Fruit fly (Drosophila melanogaster) whole organism, embryonic: Measurements from ENCODE around the gene CG14207.

Experiments used
- Abd-B ChIP-seq: fragments of 200-800 bp; sonication (Bioruptor generic); optimal IDR thresholded peaks from 2 replicates; lab custom pipeline; 2018; ENCODE audit warnings: missing biosample characterization, mild to moderate bottlenecking, missing genetic modification characterization, moderate library complexity
- Blimp-1 ChIP-seq: fragments of 200-800 bp; sonication (Bioruptor generic); optimal IDR thresholded peaks from 3 replicates; lab custom pipeline; 2018; ENCODE audit warnings: missing biosample characterization, missing genetic modification characterization, mild to moderate bottlenecking, moderate library complexity, missing genetic modification reagents
- CG1024 ChIP-seq: fragments of 200-800 bp; sonication (Bioruptor generic); IDR thresholded peaks from 2 replicates; pipeline ENCODE4 v1.3.6; 2022; ENCODE audit warnings: missing biosample characterization, missing genetic modification characterization
- CG10274 ChIP-seq: fragments of 200-800 bp; sonication (Bioruptor generic); optimal IDR thresholded peaks from 3 replicates; lab custom pipeline; 2017; ENCODE audit warnings: missing biosample characterization, mild to moderate bottlenecking, missing genetic modification characterization
- CG10565 ChIP-seq: fragments of 200-800 bp; sonication (Bioruptor generic); optimal IDR thresholded peaks from 3 replicates; lab custom pipeline; 2016; ENCODE audit warnings: missing biosample characterization, mild to moderate bottlenecking, missing genetic modification characterization
- CG11398 ChIP-seq: fragments of 200-800 bp; sonication (Bioruptor generic); optimal IDR thresholded peaks from 2 replicates; lab custom pipeline; 2016; ENCODE audit warnings: missing biosample characterization, missing genetic modification characterization
- CG11696 ChIP-seq: fragments of 200-800 bp; sonication (Bioruptor generic); IDR thresholded peaks from 2 replicates; pipeline ENCODE4 v1.3.6; 2022; ENCODE audit warnings: missing biosample characterization, missing genetic modification characterization
- CG1233 ChIP-seq: fragments of 200-800 bp; sonication (Bioruptor generic); optimal IDR thresholded peaks from 4 replicates; lab custom pipeline; 2018; ENCODE audit warnings: missing biosample characterization, mild to moderate bottlenecking, missing genetic modification characterization
- CG13624 ChIP-seq: fragments of 200-800 bp; sonication (Bioruptor generic); optimal IDR thresholded peaks from 2 replicates; lab custom pipeline; 2016; ENCODE audit warnings: missing biosample characterization, missing genetic modification characterization
- CG13775 ChIP-seq: fragments of 200-800 bp; sonication (Bioruptor generic); optimal IDR thresholded peaks from 3 replicates; lab custom pipeline; 2017; ENCODE audit warnings: missing biosample characterization, mild to moderate bottlenecking, missing genetic modification characterization
- CG15514 ChIP-seq: fragments of 200-800 bp; sonication (Bioruptor generic); optimal IDR thresholded peaks from 3 replicates; lab custom pipeline; 2017; ENCODE audit warnings: missing biosample characterization, missing genetic modification characterization, mild to moderate bottlenecking, moderate library complexity, missing genetic modification reagents
- CG2116 ChIP-seq: fragments of 200-800 bp; sonication (Bioruptor generic); optimal IDR thresholded peaks from 3 replicates; lab custom pipeline; 2018; ENCODE audit warnings: missing biosample characterization, mild to moderate bottlenecking, missing genetic modification characterization
- CG2199 ChIP-seq: fragments of 200-800 bp; sonication (Bioruptor generic); IDR thresholded peaks from 3 replicates; pipeline ENCODE4 v1.3.6; 2022; ENCODE audit warnings: missing biosample characterization, missing genetic modification characterization
- CG32767 ChIP-seq: fragments of 200-800 bp; sonication (Bioruptor generic); IDR thresholded peaks from 2 replicates; pipeline ENCODE4 v1.3.6; 2022; ENCODE audit warnings: missing biosample characterization, missing genetic modification characterization
- CG34376 ChIP-seq: fragments of 200-800 bp; sonication (Bioruptor generic); optimal IDR thresholded peaks from 2 replicates; lab custom pipeline; 2018; ENCODE audit warnings: missing biosample characterization, mild to moderate bottlenecking, missing genetic modification characterization
- CG3838 ChIP-seq: fragments of 200-800 bp; sonication (Bioruptor generic); optimal IDR thresholded peaks from 3 replicates; lab custom pipeline; 2016; ENCODE audit warnings: missing biosample characterization, missing genetic modification characterization
- CG3995 ChIP-seq: fragments of 200-800 bp; sonication (Bioruptor generic); optimal IDR thresholded peaks from 3 replicates; lab custom pipeline; 2016; ENCODE audit warnings: missing biosample characterization, missing genetic modification characterization
- CG7357 ChIP-seq: fragments of 200-800 bp; sonication (Bioruptor generic); IDR thresholded peaks from 3 replicates; pipeline ENCODE4 v1.3.6; 2022; ENCODE audit warnings: missing biosample characterization, missing genetic modification characterization
- CG9609 ChIP-seq: fragments of 200-800 bp; sonication (Bioruptor generic); optimal IDR thresholded peaks from 3 replicates; lab custom pipeline; 2016; ENCODE audit warnings: missing biosample characterization, missing genetic modification characterization
- CTCF ChIP-seq: fragments of 200-800 bp; sonication (Bioruptor generic); optimal IDR thresholded peaks from 2 replicates; lab custom pipeline; 2017; ENCODE audit warnings: missing biosample characterization, mild to moderate bottlenecking, missing genetic modification characterization, moderate library complexity
- Dip3 ChIP-seq: fragments of 200-800 bp; sonication (Bioruptor generic); optimal IDR thresholded peaks from 3 replicates; lab custom pipeline; 2016; ENCODE audit warnings: missing biosample characterization, missing genetic modification characterization
- HLHmδ ChIP-seq: fragments of 200-800 bp; sonication (Bioruptor generic); optimal IDR thresholded peaks from 2 replicates; lab custom pipeline; 2018; ENCODE audit warnings: missing biosample characterization, mild to moderate bottlenecking, missing genetic modification characterization, moderate library complexity
- Hmr ChIP-seq: fragments of 200-800 bp; sonication (Bioruptor generic); optimal IDR thresholded peaks from 3 replicates; lab custom pipeline; 2017; ENCODE audit warnings: mild to moderate bottlenecking, missing biosample characterization, missing genetic modification reagents, missing genetic modification characterization
- Hmx ChIP-seq: fragments of 200-800 bp; sonication (Bioruptor generic); optimal IDR thresholded peaks from 2 replicates; lab custom pipeline; 2016; ENCODE audit warnings: missing biosample characterization, missing genetic modification characterization
- Hr3 ChIP-seq: fragments of 200-800 bp; sonication (Bioruptor generic); optimal IDR thresholded peaks from 3 replicates; lab custom pipeline; 2016; ENCODE audit warnings: missing biosample characterization, missing genetic modification characterization
- Nf-YA ChIP-seq: fragments of 200-800 bp; sonication (Bioruptor generic); IDR thresholded peaks from 2 replicates; pipeline ENCODE4 v1.3.6; 2022; ENCODE audit warnings: missing biosample characterization, missing genetic modification characterization
- Sox102F ChIP-seq: fragments of 200-800 bp; sonication (Bioruptor generic); optimal IDR thresholded peaks from 2 replicates; lab custom pipeline; 2018; ENCODE audit warnings: missing biosample characterization, mild to moderate bottlenecking, missing genetic modification characterization, moderate library complexity
- Xbp1 ChIP-seq: fragments of 200-800 bp; sonication (Bioruptor generic); optimal IDR thresholded peaks from 3 replicates; lab custom pipeline; 2016; ENCODE audit warnings: missing biosample characterization, mild to moderate bottlenecking, missing genetic modification characterization
- bcd ChIP-seq: fragments of 200-800 bp; sonication (Bioruptor generic); optimal IDR thresholded peaks from 2 replicates; lab custom pipeline; 2017; ENCODE audit warnings: missing biosample characterization, mild to moderate bottlenecking, missing genetic modification characterization
- br ChIP-seq: fragments of >200 bp; optimal IDR thresholded peaks from 2 replicates; lab custom pipeline; 2017
- dmrt11E ChIP-seq: fragments of 200-800 bp; sonication (Bioruptor generic); optimal IDR thresholded peaks from 3 replicates; lab custom pipeline; 2018; ENCODE audit warnings: missing biosample characterization, mild to moderate bottlenecking, missing genetic modification characterization, moderate library complexity
- exex ChIP-seq: fragments of 200-800 bp; sonication (Bioruptor generic); optimal IDR thresholded peaks from 4 replicates; lab custom pipeline; 2018; ENCODE audit warnings: missing biosample characterization, mild to moderate bottlenecking, missing genetic modification characterization, moderate library complexity
- fu2 ChIP-seq: fragments of 200-800 bp; sonication (Bioruptor generic); optimal IDR thresholded peaks from 2 replicates; lab custom pipeline; 2016; ENCODE audit warnings: missing biosample characterization, missing genetic modification characterization
- grn ChIP-seq: fragments of 200-800 bp; sonication (Bioruptor generic); optimal IDR thresholded peaks from 3 replicates; lab custom pipeline; 2017; ENCODE audit warnings: missing biosample characterization, missing genetic modification characterization
- jumu ChIP-seq: fragments of 200-800 bp; sonication (Bioruptor generic); optimal IDR thresholded peaks from 3 replicates; lab custom pipeline; 2016; ENCODE audit warnings: missing biosample characterization, missing genetic modification characterization
- kah ChIP-seq: fragments of 200-800 bp; sonication (Bioruptor generic); optimal IDR thresholded peaks from 2 replicates; lab custom pipeline; 2018; ENCODE audit warnings: missing biosample characterization, mild to moderate bottlenecking, missing genetic modification characterization
- mirr ChIP-seq: fragments of 200-800 bp; sonication (Bioruptor generic); optimal IDR thresholded peaks from 3 replicates; lab custom pipeline; 2018; ENCODE audit warnings: missing biosample characterization, mild to moderate bottlenecking, missing genetic modification characterization
- pb ChIP-seq: fragments of 200-800 bp; sonication (Bioruptor generic); optimal IDR thresholded peaks from 3 replicates; lab custom pipeline; 2016; ENCODE audit warnings: missing biosample characterization, missing genetic modification characterization
- sens-2 ChIP-seq: fragments of 200-800 bp; sonication (Bioruptor generic); IDR thresholded peaks from 2 replicates; pipeline ENCODE4 v1.3.6; 2022; ENCODE audit warnings: missing biosample characterization, missing genetic modification characterization
- sqz ChIP-seq: fragments of 200-800 bp; sonication (Bioruptor generic); optimal IDR thresholded peaks from 3 replicates; lab custom pipeline; 2018; ENCODE audit warnings: missing biosample characterization, mild to moderate bottlenecking, missing genetic modification characterization
- sug ChIP-seq: fragments of 200-800 bp; optimal IDR thresholded peaks from 2 replicates; lab custom pipeline; 2019; ENCODE audit warnings: missing biosample characterization, mild to moderate bottlenecking, missing genetic modification characterization, moderate library complexity
- tin ChIP-seq: fragments of 200-800 bp; sonication (Bioruptor generic); optimal IDR thresholded peaks from 3 replicates; lab custom pipeline; 2016; ENCODE audit warnings: missing biosample characterization, missing genetic modification characterization
- tna ChIP-seq: fragments of 200-800 bp; sonication (Bioruptor generic); IDR thresholded peaks from 2 replicates; pipeline ENCODE4 v1.3.6; 2022; ENCODE audit warnings: missing biosample characterization, missing genetic modification characterization; ENCODE audit not compliant: partially characterized antibody

The CG14207 gene

DNA sequence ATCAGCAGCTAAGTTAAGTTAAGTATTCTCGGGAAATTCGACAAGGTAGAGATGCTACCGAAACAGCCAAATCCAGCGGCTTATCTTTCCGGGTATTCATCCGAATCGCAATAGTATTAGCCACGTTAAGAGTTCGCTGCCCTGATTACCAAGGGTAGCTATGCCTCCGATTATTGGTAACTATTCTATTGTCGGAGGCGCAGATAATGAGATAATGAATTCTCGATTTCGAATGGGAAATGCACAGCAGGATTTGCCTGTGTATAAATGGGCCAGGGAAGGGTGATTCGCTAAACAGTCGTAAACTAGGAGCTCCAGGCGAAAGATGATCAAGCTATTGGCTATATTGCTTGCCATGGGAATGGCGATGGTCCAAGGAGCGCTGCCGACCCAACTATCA is 21.7 kb upstream of the CG14207 start, which contains the start of gene CG14204:
TSS of gene CG14204 (plus strand) at position 301 of the 400 bp plus-strand sequence.
- TF ChIP-seq Dip3 (no peak), Nf-YA (GFP tag; lab: Robert Waterston, UW) (no peak), CG13775 (GFP tag; lab: Kevin White, UChicago) (no peak), tna (GFP tag; lab: Robert Waterston, UW) (no peak), dmrt11E (tag; lab: Kevin White, UChicago) (no peak), br (lab: Kevin White, UChicago) (no peak), CG1024 (no peak)
- TF ChIP-seq, all 482 proteins: peak for 0

DNA sequence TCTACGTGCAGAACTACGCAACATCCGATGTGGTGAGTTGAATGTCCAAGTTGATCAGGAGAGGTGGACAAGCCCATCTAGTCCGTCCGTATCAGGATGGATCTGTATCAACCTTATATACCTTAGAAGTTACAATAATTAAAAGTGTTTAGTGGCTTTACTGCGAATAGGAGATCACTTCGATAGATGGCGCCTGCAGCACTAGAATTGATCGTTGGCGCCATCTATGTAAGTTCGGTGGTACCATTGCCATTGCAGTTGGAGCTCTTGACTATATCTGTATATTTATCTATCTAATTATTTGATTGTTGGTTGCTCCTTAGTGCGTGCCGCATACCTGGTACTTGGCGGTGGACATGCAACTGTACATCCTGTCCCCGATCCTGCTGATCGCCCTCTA is 19.9 kb upstream of the CG14207 start:
- TF ChIP-seq CTCF (GFP tag; lab: Kevin White, UChicago) (peak; percentile 87), CG11696 (GFP tag; lab: Robert Waterston, UW) (no peak)

DNA sequence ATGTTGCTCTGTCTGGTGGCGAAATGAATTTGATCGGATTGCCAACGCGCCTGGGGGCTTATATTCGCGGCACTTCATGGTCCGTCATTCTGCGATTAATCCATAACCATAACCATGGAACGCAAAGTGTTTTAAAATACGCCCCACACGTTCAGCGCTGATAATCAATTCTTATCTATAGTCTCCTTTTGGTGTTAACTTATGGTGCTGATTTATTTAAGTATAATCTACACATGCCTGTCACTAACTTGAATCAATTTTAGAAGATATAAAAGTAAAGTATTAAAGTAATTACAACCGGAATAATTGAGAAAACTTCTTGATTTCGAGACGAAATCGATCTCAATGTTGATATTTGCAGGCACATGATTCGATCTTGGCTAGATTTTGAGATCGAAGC is 14.9 kb upstream of the CG14207 start, which contains the start of gene CG14219:
TSS of gene CG14219 (minus strand) at position 101 of the 400 bp plus-strand sequence.
- TF ChIP-seq CG13624 (GFP tag; lab: Kevin White, UChicago) = no peak
- no peak for TF ChIP-seq Hr3
- TF ChIP-seq CG3838 (GFP tag; lab: Kevin White, UChicago) = no peak
- TF ChIP-seq kah (GFP tag; lab: Kevin White, UChicago) = no peak
- no peak for TF ChIP-seq fu2 (GFP tag; lab: Kevin White, UChicago)
- peak; percentile 41 for TF ChIP-seq sug
- TF ChIP-seq Hmr = no peak
- TF ChIP-seq bcd = no peak
- TF ChIP-seq sens-2 (GFP tag; lab: Robert Waterston, UW) = no peak
- TF ChIP-seq, all 482 proteins: peak for 1

DNA sequence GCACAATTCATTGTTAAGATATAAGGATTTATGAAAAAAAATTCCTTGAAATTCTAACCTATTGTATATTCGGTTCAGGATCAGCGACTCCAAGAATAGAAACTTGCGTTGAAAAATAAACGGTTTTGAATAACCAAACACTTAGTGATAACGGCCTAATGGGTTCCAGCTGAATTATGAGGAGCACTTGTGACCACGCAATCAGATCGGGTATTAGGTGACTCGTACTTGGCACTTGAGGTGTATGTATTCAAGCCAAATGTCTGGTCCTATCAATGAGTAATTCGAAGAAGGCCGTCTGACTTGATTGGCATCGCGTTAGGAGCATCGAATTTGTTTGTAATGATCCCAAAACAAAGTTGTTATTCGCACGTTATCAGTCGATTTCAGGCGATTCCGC is 14.4 kb upstream of the CG14207 start:
- TF ChIP-seq Hmx (GFP tag; lab: Kevin White, UChicago) = no peak
- TF ChIP-seq mirr (GFP tag; lab: Kevin White, UChicago) = peak; percentile 19
- peak; percentile 64 for TF ChIP-seq grn (GFP tag; lab: Kevin White, UChicago)
- TF ChIP-seq exex (tag; lab: Kevin White, UChicago) = peak; percentile 91
- TF ChIP-seq CG11398 = no peak
- TF ChIP-seq sug = peak; percentile 43

DNA sequence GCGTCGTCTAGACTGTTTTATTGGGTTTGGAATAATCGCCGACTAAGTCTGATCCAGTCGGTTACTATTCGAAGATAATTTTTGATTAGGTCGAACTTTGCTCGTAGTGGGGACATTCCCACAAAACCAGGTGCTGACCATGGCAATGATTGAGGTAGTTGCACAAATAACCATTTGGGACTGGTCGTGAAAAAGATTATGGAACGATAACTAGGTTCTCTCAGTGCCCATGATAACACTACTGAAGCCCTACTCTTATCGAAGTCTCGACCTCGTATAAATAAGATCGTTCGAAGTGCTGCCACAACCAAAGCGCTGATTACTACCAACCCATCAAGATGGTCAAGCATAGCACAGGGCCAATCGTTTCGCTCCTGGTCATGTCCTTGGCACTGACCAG is 12.7 kb upstream of the CG14207 start, which contains the start of gene CG14205:
TSS of gene CG14205 (plus strand) at position 301 of the 400 bp plus-strand sequence.
- TF ChIP-seq CG3995 (GFP tag; lab: Kevin White, UChicago) (no peak), CG10274 (GFP tag; lab: Kevin White, UChicago) (no peak), CG1233 (GFP tag; lab: Kevin White, UChicago) (no peak), tin (no peak), HLHmδ (GFP tag; lab: Kevin White, UChicago) (no peak), sug (peak; percentile 49), jumu (GFP tag; lab: Kevin White, UChicago) (no peak), CG15514 (no peak), exex (tag; lab: Kevin White, UChicago) (peak; percentile 73), Abd-B (GFP tag; lab: Kevin White, UChicago) (no peak), CG10565 (GFP tag; lab: Kevin White, UChicago) (no peak), Sox102F (GFP tag; lab: Kevin White, UChicago) (no peak), CG9609 (GFP tag; lab: Kevin White, UChicago) (no peak), CG7357 (GFP tag; lab: Robert Waterston, UW) (no peak), grn (GFP tag; lab: Kevin White, UChicago) (peak; percentile 28), CG2116 (GFP tag; lab: Kevin White, UChicago) (no peak), sqz (GFP tag; lab: Kevin White, UChicago) (no peak), CG34376 (GFP tag; lab: Kevin White, UChicago) (peak; percentile 25), CG32767 (GFP tag; lab: Robert Waterston, UW) (no peak), CG2199 (GFP tag; lab: Robert Waterston, UW) (no peak), Xbp1 (GFP tag; lab: Kevin White, UChicago) (no peak), pb (GFP tag; lab: Kevin White, UChicago) (no peak), Blimp-1 (no peak)
- TF ChIP-seq, all 482 proteins: peak for 4
